Fruit fly (Drosophila melanogaster) whole organism, embryonic: ENCODE measurements around the gene unk.
A peak's percentile ranks its signal among the peaks of the same experiment; 100 is the strongest.

ENCODE experiments used
- B-H1 ChIP-seq: fragments of 200-800 bp; sonication (Bioruptor generic); IDR thresholded peaks from 3 replicates; pipeline ENCODE4 v1.3.6; 2022; ENCODE audit warnings: missing biosample characterization, missing genetic modification characterization
- BEAF-32 ChIP-seq: fragments of 200-800 bp; sonication (Bioruptor generic); optimal IDR thresholded peaks from 3 replicates; lab custom pipeline; 2017; ENCODE audit warnings: missing biosample characterization, missing genetic modification characterization, mild to moderate bottlenecking, moderate library complexity, missing genetic modification reagents
- Blimp-1 ChIP-seq: fragments of 200-800 bp; sonication (Bioruptor generic); optimal IDR thresholded peaks from 3 replicates; lab custom pipeline; 2018; ENCODE audit warnings: missing biosample characterization, missing genetic modification characterization, mild to moderate bottlenecking, moderate library complexity, missing genetic modification reagents
- BtbVII ChIP-seq: fragments of 200-800 bp; sonication (Bioruptor generic); optimal IDR thresholded peaks from 3 replicates; lab custom pipeline; 2017; ENCODE audit warnings: missing biosample characterization, mild to moderate bottlenecking, missing genetic modification characterization
- CG10147 ChIP-seq: fragments of 200-800 bp; sonication (Bioruptor generic); optimal IDR thresholded peaks from 2 replicates; lab custom pipeline; 2019; ENCODE audit warnings: missing biosample characterization, mild to moderate bottlenecking, missing genetic modification characterization, moderate library complexity
- CG13624 ChIP-seq: fragments of 200-800 bp; sonication (Bioruptor generic); optimal IDR thresholded peaks from 2 replicates; lab custom pipeline; 2016; ENCODE audit warnings: missing biosample characterization, missing genetic modification characterization
- CG14014 ChIP-seq: fragments of 200-800 bp; sonication (Bioruptor generic); IDR thresholded peaks from 2 replicates; pipeline ENCODE4 v1.3.6; 2022; ENCODE audit warnings: missing biosample characterization, missing genetic modification characterization
- CG14710 ChIP-seq: fragments of 200-800 bp; sonication (Bioruptor generic); optimal IDR thresholded peaks from 3 replicates; lab custom pipeline; 2019; ENCODE audit warnings: missing biosample characterization, mild to moderate bottlenecking, missing genetic modification characterization, moderate library complexity
- CG14860 ChIP-seq: fragments of 200-800 bp; sonication (Bioruptor generic); IDR thresholded peaks from 3 replicates; pipeline ENCODE4 v1.3.6; 2022; ENCODE audit warnings: missing biosample characterization, missing genetic modification characterization; ENCODE audit not compliant: partially characterized antibody
- CG15269 ChIP-seq: fragments of 200-800 bp; sonication (Bioruptor generic); optimal IDR thresholded peaks from 2 replicates; lab custom pipeline; 2018; ENCODE audit warnings: missing biosample characterization, mild to moderate bottlenecking, missing genetic modification characterization, moderate library complexity
- CG16863 ChIP-seq: fragments of 200-800 bp; sonication (Bioruptor generic); optimal IDR thresholded peaks from 3 replicates; lab custom pipeline; 2016; ENCODE audit warnings: missing biosample characterization, missing genetic modification characterization
- CG18262 ChIP-seq: fragments of 200-800 bp; optimal IDR thresholded peaks from 3 replicates; lab custom pipeline; 2019; ENCODE audit warnings: missing biosample characterization, mild to moderate bottlenecking, missing genetic modification characterization, moderate library complexity
- CG2116 ChIP-seq: fragments of 200-800 bp; sonication (Bioruptor generic); optimal IDR thresholded peaks from 3 replicates; lab custom pipeline; 2018; ENCODE audit warnings: missing biosample characterization, mild to moderate bottlenecking, missing genetic modification characterization
- CG31224 ChIP-seq: fragments of 200-800 bp; sonication (Bioruptor generic); IDR thresholded peaks from 2 replicates; pipeline ENCODE4 v1.3.6; 2022; ENCODE audit warnings: missing biosample characterization, missing genetic modification characterization
- CG32772 ChIP-seq: fragments of 200-800 bp; sonication (Bioruptor generic); IDR thresholded peaks from 2 replicates; pipeline ENCODE4 v1.3.6; 2022; ENCODE audit warnings: missing biosample characterization, missing genetic modification characterization
- CG33557 ChIP-seq: fragments of 200-800 bp; sonication (Bioruptor generic); optimal IDR thresholded peaks from 2 replicates; lab custom pipeline; 2019; ENCODE audit warnings: missing biosample characterization, mild to moderate bottlenecking, missing genetic modification characterization, moderate library complexity
- CG4328 ChIP-seq: fragments of 200-800 bp; sonication (Bioruptor generic); optimal IDR thresholded peaks from 3 replicates; lab custom pipeline; 2017; ENCODE audit warnings: missing biosample characterization, missing genetic modification reagents, missing genetic modification characterization
- CG43689 ChIP-seq: fragments of 200-800 bp; sonication (Bioruptor generic); IDR thresholded peaks from 2 replicates; pipeline ENCODE4 v1.3.6; 2022; ENCODE audit warnings: missing biosample characterization, missing genetic modification characterization
- CG5245 ChIP-seq: fragments of 200-800 bp; sonication (Bioruptor generic); optimal IDR thresholded peaks from 3 replicates; lab custom pipeline; 2016; ENCODE audit warnings: missing biosample characterization, missing genetic modification characterization
- CG6272 ChIP-seq: fragments of 200-800 bp; sonication (Bioruptor generic); IDR thresholded peaks from 2 replicates; pipeline ENCODE4 v1.3.6; 2022; ENCODE audit warnings: missing biosample characterization, missing genetic modification characterization
- CG7271 ChIP-seq: fragments of 200-800 bp; sonication (Bioruptor generic); optimal IDR thresholded peaks from 2 replicates; lab custom pipeline; 2018; ENCODE audit warnings: missing biosample characterization, mild to moderate bottlenecking, missing genetic modification characterization, moderate library complexity
- CG7357 ChIP-seq: fragments of 200-800 bp; sonication (Bioruptor generic); IDR thresholded peaks from 3 replicates; pipeline ENCODE4 v1.3.6; 2022; ENCODE audit warnings: missing biosample characterization, missing genetic modification characterization
- CG8944 ChIP-seq: fragments of 200-800 bp; sonication (Bioruptor generic); optimal IDR thresholded peaks from 3 replicates; lab custom pipeline; 2016; ENCODE audit warnings: missing biosample characterization, missing genetic modification characterization
- CG9727 ChIP-seq: fragments of 200-800 bp; sonication (Bioruptor generic); optimal IDR thresholded peaks from 3 replicates; lab custom pipeline; 2017; ENCODE audit warnings: missing biosample characterization, mild to moderate bottlenecking, missing genetic modification characterization
- CkIIα-i1 ChIP-seq: fragments of 200-800 bp; sonication (Bioruptor generic); IDR thresholded peaks from 2 replicates; pipeline ENCODE4 v1.3.6; 2022; ENCODE audit warnings: missing biosample characterization, missing genetic modification characterization
- D ChIP-seq, 2 experiments: fragments of 200-800 bp in 1 of 2; fragments of >200 bp in 1 of 2; sonication (Bioruptor generic) in 1 of 2; optimal IDR thresholded peaks; 2 replicates in 1 of 2; 3 replicates in 1 of 2; lab custom pipeline; 2017; ENCODE audit warnings: mild to moderate bottlenecking in 1 of 2, missing biosample characterization in 1 of 2, missing genetic modification characterization in 1 of 2, missing genetic modification reagents in 1 of 2
- Dek ChIP-seq: fragments of 200-800 bp; sonication (Bioruptor generic); optimal IDR thresholded peaks from 3 replicates; lab custom pipeline; 2019; ENCODE audit warnings: missing biosample characterization, mild to moderate bottlenecking, missing genetic modification characterization, moderate library complexity
- HHEX ChIP-seq: fragments of 200-800 bp; sonication (Bioruptor generic); optimal IDR thresholded peaks from 3 replicates; lab custom pipeline; 2017; ENCODE audit warnings: missing biosample characterization, mild to moderate bottlenecking, missing genetic modification characterization, missing genetic modification reagents
- HmgZ ChIP-seq: fragments of 200-800 bp; sonication (Bioruptor generic); optimal IDR thresholded peaks from 2 replicates; lab custom pipeline; 2018; ENCODE audit warnings: missing biosample characterization, mild to moderate bottlenecking, missing genetic modification characterization
- Med ChIP-seq: fragments of 200-800 bp; sonication (Bioruptor generic); peaks from one replicate; lab custom pipeline; 2016; ENCODE audit warnings: missing biosample characterization, missing genetic modification characterization, mild to moderate bottlenecking, inconsistent platforms, moderate library complexity
- NFAT ChIP-seq: fragments of 200-800 bp; sonication (Bioruptor generic); IDR thresholded peaks from 2 replicates; pipeline ENCODE4 v1.3.6; 2022; ENCODE audit warnings: missing biosample characterization, missing genetic modification characterization
- Nf-YA ChIP-seq: fragments of 200-800 bp; sonication (Bioruptor generic); IDR thresholded peaks from 2 replicates; pipeline ENCODE4 v1.3.6; 2022; ENCODE audit warnings: missing biosample characterization, missing genetic modification characterization
- Vsx1 ChIP-seq: fragments of 200-800 bp; sonication (Bioruptor generic); optimal IDR thresholded peaks from 2 replicates; lab custom pipeline; 2017; ENCODE audit warnings: missing biosample characterization, mild to moderate bottlenecking, missing genetic modification characterization, missing genetic modification reagents
- Xrp1 ChIP-seq: fragments of 200-800 bp; sonication (Bioruptor generic); IDR thresholded peaks from 2 replicates; pipeline ENCODE4 v1.3.6; 2022; ENCODE audit warnings: missing biosample characterization, missing genetic modification characterization
- btn ChIP-seq: fragments of 200-800 bp; sonication (Bioruptor generic); optimal IDR thresholded peaks from 2 replicates; lab custom pipeline; 2016; ENCODE audit warnings: missing biosample characterization, missing genetic modification characterization
- dati ChIP-seq: fragments of 200-800 bp; sonication (Bioruptor generic); IDR thresholded peaks from 2 replicates; pipeline ENCODE4 v1.3.6; 2022; ENCODE audit warnings: missing biosample characterization, missing genetic modification characterization
- dimm ChIP-seq: fragments of 200-800 bp; sonication (Bioruptor generic); IDR thresholded peaks from 2 replicates; pipeline ENCODE4 v1.3.6; 2022; ENCODE audit warnings: missing biosample characterization, missing genetic modification characterization
- eyg ChIP-seq: fragments of 200-800 bp; sonication (Bioruptor generic); optimal IDR thresholded peaks from 3 replicates; lab custom pipeline; 2016; ENCODE audit warnings: missing biosample characterization, missing genetic modification characterization
- fru ChIP-seq: fragments of >200 bp; optimal IDR thresholded peaks from 2 replicates; lab custom pipeline; 2017
- grau ChIP-seq: fragments of 200-800 bp; optimal IDR thresholded peaks from 3 replicates; lab custom pipeline; 2019; ENCODE audit warnings: missing biosample characterization, mild to moderate bottlenecking, missing genetic modification characterization, moderate library complexity
- hbn ChIP-seq: fragments of 200-800 bp; sonication (Bioruptor generic); IDR thresholded peaks from 2 replicates; pipeline ENCODE4 v1.3.6; 2022; ENCODE audit warnings: missing biosample characterization, missing genetic modification characterization; ENCODE audit not compliant: partially characterized antibody
- jigr1 ChIP-seq: fragments of 200-800 bp; sonication (Bioruptor generic); IDR thresholded peaks from 3 replicates; pipeline ENCODE4 v1.3.6; 2022; ENCODE audit warnings: missing biosample characterization, missing genetic modification characterization
- oc ChIP-seq: fragments of 200-800 bp; sonication (Bioruptor generic); optimal IDR thresholded peaks from 2 replicates; lab custom pipeline; 2018; ENCODE audit warnings: missing biosample characterization, mild to moderate bottlenecking, missing genetic modification characterization, moderate library complexity
- sens-2 ChIP-seq: fragments of 200-800 bp; sonication (Bioruptor generic); IDR thresholded peaks from 2 replicates; pipeline ENCODE4 v1.3.6; 2022; ENCODE audit warnings: missing biosample characterization, missing genetic modification characterization
- sima ChIP-seq: fragments of 200-800 bp; sonication (Bioruptor generic); optimal IDR thresholded peaks from 2 replicates; lab custom pipeline; 2016; ENCODE audit warnings: missing biosample characterization, missing genetic modification characterization
- sisA ChIP-seq: fragments of 200-800 bp; sonication (Bioruptor generic); IDR thresholded peaks from 2 replicates; pipeline ENCODE4 v1.3.6; 2022; ENCODE audit warnings: missing biosample characterization, missing genetic modification characterization
- sqz ChIP-seq: fragments of 200-800 bp; sonication (Bioruptor generic); optimal IDR thresholded peaks from 3 replicates; lab custom pipeline; 2018; ENCODE audit warnings: missing biosample characterization, mild to moderate bottlenecking, missing genetic modification characterization
- sug ChIP-seq: fragments of 200-800 bp; optimal IDR thresholded peaks from 2 replicates; lab custom pipeline; 2019; ENCODE audit warnings: missing biosample characterization, mild to moderate bottlenecking, missing genetic modification characterization, moderate library complexity
- twi ChIP-seq: fragments of 200-800 bp; optimal IDR thresholded peaks from 2 replicates; lab custom pipeline; 2019; ENCODE audit warnings: missing biosample characterization, mild to moderate bottlenecking, missing genetic modification characterization, moderate library complexity
- tx ChIP-seq: fragments of 200-800 bp; sonication (Bioruptor generic); optimal IDR thresholded peaks from 2 replicates; lab custom pipeline; 2016; ENCODE audit warnings: missing biosample characterization, missing genetic modification characterization
- z ChIP-seq: fragments of 200-800 bp; sonication (Bioruptor generic); IDR thresholded peaks from 3 replicates; pipeline ENCODE4 v1.3.6; 2022; ENCODE audit warnings: missing biosample characterization, missing genetic modification characterization

Gene unk

dm6 chr3R:23175376-23175775, 17.7 kb upstream of the unk start (continued):
- peak; percentile 37; the same call in 1 of the 2 replicates for TF ChIP-seq CG31224
- TF ChIP-seq sima: peak; percentile 71
- TF ChIP-seq D (optimal IDR thresholded peaks at IDR 0.05; lab: Kevin White, UChicago): no peak
- TF ChIP-seq D (GFP tag; optimal IDR thresholded peaks at IDR 0.05; lab: Kevin White, UChicago): peak; percentile 89
- TF ChIP-seq twi: peak; percentile 77
- peak; percentile 88 for TF ChIP-seq B-H1 (GFP tag; lab: Robert Waterston, UW)
- peak; percentile 51; the same call in 1 of the 2 replicates for TF ChIP-seq NFAT (GFP tag; lab: Robert Waterston, UW)
- peak; percentile 93 for TF ChIP-seq Blimp-1 (GFP tag; lab: Kevin White, UChicago)
- TF ChIP-seq z (GFP tag; lab: Robert Waterston, UW): no peak; the same call in 2 of the 3 replicates
- TF ChIP-seq Vsx1 (GFP tag; lab: Kevin White, UChicago): peak; percentile 76
- peak; percentile 51; the same call in 1 of the 2 replicates for TF ChIP-seq CkIIα-i1 (GFP tag; lab: Robert Waterston, UW)
- peak; percentile 95 for TF ChIP-seq oc (tag; lab: Kevin White, UChicago)
- peak; percentile 93 for TF ChIP-seq CG18262 (tag; lab: Kevin White, UChicago)
- peak; percentile 85 for TF ChIP-seq CG6272 (GFP tag; lab: Robert Waterston, UW)
- peak; percentile 79 for TF ChIP-seq sens-2
- peak; percentile 91 for TF ChIP-seq CG15269
- TF ChIP-seq hbn: no peak
- TF ChIP-seq CG32772: peak; percentile 86
- peak; percentile 79 for TF ChIP-seq CG43689 (GFP tag; lab: Robert Waterston, UW)
- peak; percentile 83 for TF ChIP-seq HmgZ (tag; lab: Kevin White, UChicago)
- TF ChIP-seq CG33557: peak; percentile 76
- TF ChIP-seq tx (GFP tag; lab: Kevin White, UChicago): peak; percentile 72
- peak; percentile 97 for TF ChIP-seq Med (GFP tag; lab: Kevin White, UChicago)
- peak; percentile 83 for TF ChIP-seq dati
- peak; percentile 93 for TF ChIP-seq CG14710 (tag; lab: Kevin White, UChicago)
- peak; percentile 88 for TF ChIP-seq CG16863
- peak; percentile 82 for TF ChIP-seq CG13624 (GFP tag; lab: Kevin White, UChicago)
- no peak for TF ChIP-seq fru (lab: Kevin White, UChicago)
- peak; percentile 40 for TF ChIP-seq sug (tag; lab: Kevin White, UChicago)
- peak; percentile 79 for TF ChIP-seq btn
- TF ChIP-seq CG14014 (GFP tag; lab: Robert Waterston, UW): peak; percentile 84
- TF ChIP-seq BEAF-32 (GFP tag; lab: Kevin White, UChicago): no peak
- TF ChIP-seq grau (tag; lab: Kevin White, UChicago): peak; percentile 90
- TF ChIP-seq Nf-YA (GFP tag; lab: Robert Waterston, UW): peak; percentile 91
- peak; percentile 55 for TF ChIP-seq sqz (GFP tag; lab: Kevin White, UChicago)
- peak; percentile 75 for TF ChIP-seq HHEX (GFP tag; lab: Kevin White, UChicago)
- TF ChIP-seq CG2116: peak; percentile 56
- TF ChIP-seq CG14860 (GFP tag; lab: Robert Waterston, UW): no peak
- peak; percentile 69 for TF ChIP-seq eyg (GFP tag; lab: Kevin White, UChicago)
- TF ChIP-seq CG8944 (GFP tag; lab: Kevin White, UChicago): peak; percentile 86
- peak; percentile 62; the same call in 1 of the 3 replicates for TF ChIP-seq jigr1 (GFP tag; lab: Robert Waterston, UW)
- peak; percentile 90 for TF ChIP-seq CG5245 (GFP tag; lab: Kevin White, UChicago)
- TF ChIP-seq CG9727 (GFP tag; lab: Kevin White, UChicago): peak; percentile 90
- peak; percentile 78 for TF ChIP-seq Dek (tag; lab: Kevin White, UChicago)
- peak; percentile 85 for TF ChIP-seq CG7357 (GFP tag; lab: Robert Waterston, UW)
- TF ChIP-seq CG7271 (tag; lab: Kevin White, UChicago): peak; percentile 78
- peak; percentile 79 for TF ChIP-seq dimm (GFP tag; lab: Robert Waterston, UW)
- TF ChIP-seq Xrp1 (GFP tag; lab: Robert Waterston, UW): peak; percentile 94
- peak; percentile 76 for TF ChIP-seq BtbVII
- peak; percentile 92 for TF ChIP-seq sisA (GFP tag; lab: Robert Waterston, UW)
- peak; percentile 84 for TF ChIP-seq CG10147 (GFP tag; lab: Kevin White, UChicago)
- TF ChIP-seq CG4328 (GFP tag; lab: Kevin White, UChicago): peak; percentile 31
